Worm (Caenorhabditis elegans) whole organism, L1 larva: ENCODE data around the gene nhr-110.

ENCODE experiments used
- Y116A8C.19 ChIP-seq: sonication (generic microtip); optimal IDR thresholded peaks from 2 replicates; lab custom pipeline; 2016; ENCODE audit warnings: missing compliant biosample characterization, missing genetic modification characterization, borderline replicate concordance
- aha-1 ChIP-seq: fragments of 150-350 bp; optimal IDR thresholded peaks from 2 replicates; lab custom pipeline; 2014; ENCODE audit warnings: missing biosample characterization, missing genetic modification characterization
- alr-1 ChIP-seq: fragments of 200-800 bp; sonication (Bioruptor generic); optimal IDR thresholded peaks from 2 replicates; lab custom pipeline; 2018; ENCODE audit warnings: borderline replicate concordance, mild to moderate bottlenecking, missing genetic modification characterization, missing compliant biosample characterization
- ama-1 ChIP-seq: fragments of 150-350 bp; optimal IDR thresholded peaks from 2 replicates; lab custom pipeline; 2014
- ceh-88 ChIP-seq: fragments of 200-800 bp; sonication (Bioruptor generic); IDR thresholded peaks from 2 replicates; pipeline ENCODE4 v1.3.6; 2022; ENCODE audit warnings: missing genetic modification characterization, missing compliant biosample characterization
- ceh-90 ChIP-seq: sonication (generic microtip); optimal IDR thresholded peaks from 2 replicates; lab custom pipeline; 2016; ENCODE audit warnings: missing genetic modification characterization, missing compliant biosample characterization
- dpl-1 ChIP-seq, 3 experiments: fragments of 150-350 bp in 2 of 3; sonication (generic microtip) in 1 of 3; optimal IDR thresholded peaks; 2 replicates each; lab custom pipeline; 2014 to 2017; ENCODE audit warnings: missing biosample characterization in 3 of 3, missing genetic modification characterization in 3 of 3, missing genetic modification reagents in 3 of 3
- efl-1 ChIP-seq, 4 experiments: fragments of 150-350 bp; optimal IDR thresholded peaks in 3 of 4; peaks in 1 of 4; 1 replicate in 1 of 4; 2 replicates in 3 of 4; lab custom pipeline; 2014; ENCODE audit warnings: missing biosample characterization in 2 of 4, missing genetic modification characterization in 2 of 4, missing genetic modification reagents in 2 of 4
- efl-3 ChIP-seq: fragments of 200-800 bp; sonication (Bioruptor generic); optimal IDR thresholded peaks from 2 replicates; lab custom pipeline; 2018; ENCODE audit warnings: mild to moderate bottlenecking, missing genetic modification characterization, missing compliant biosample characterization
- elt-3 ChIP-seq, 6 experiments: fragments of 150-350 bp in 1 of 6; sonication (generic microtip); optimal IDR thresholded peaks; 2 replicates each; lab custom pipeline; 2017 to 2018; ENCODE audit warnings: missing biosample characterization in 6 of 6, missing genetic modification characterization in 6 of 6, inconsistent platforms in 1 of 6
- ets-5 ChIP-seq: fragments of 200-800 bp; sonication (Bioruptor generic); IDR thresholded peaks from 2 replicates; pipeline ENCODE4 v1.3.6; 2022; ENCODE audit warnings: missing genetic modification characterization, missing compliant biosample characterization
- hlh-4 ChIP-seq: sonication (generic microtip); optimal IDR thresholded peaks from 2 replicates; lab custom pipeline; 2016; ENCODE audit warnings: mild to moderate bottlenecking, missing genetic modification characterization, missing compliant biosample characterization
- hpl-2 ChIP-seq: fragments of 150-350 bp; optimal IDR thresholded peaks from 2 replicates; lab custom pipeline; 2014; ENCODE audit warnings: missing biosample characterization, missing genetic modification reagents, missing genetic modification characterization
- isw-1 ChIP-seq: fragments of 200-800 bp; sonication (Bioruptor generic); IDR thresholded peaks from 2 replicates; pipeline ENCODE4 v1.3.6; 2022; ENCODE audit warnings: missing genetic modification characterization, missing compliant biosample characterization
- jun-1 ChIP-seq: fragments of 150-350 bp; optimal IDR thresholded peaks from 2 replicates; lab custom pipeline; 2014; ENCODE audit warnings: missing biosample characterization, missing genetic modification reagents, missing genetic modification characterization
- lin-35 ChIP-seq, 2 experiments: fragments of 150-350 bp; optimal IDR thresholded peaks; 2 replicates each; lab custom pipeline; 2014; ENCODE audit warnings: missing biosample characterization in 2 of 2, missing genetic modification characterization in 2 of 2, missing genetic modification reagents in 2 of 2
- lir-3 ChIP-seq: sonication (generic microtip); optimal IDR thresholded peaks from 2 replicates; lab custom pipeline; 2016; ENCODE audit warnings: mild to moderate bottlenecking, missing genetic modification characterization, moderate library complexity, missing compliant biosample characterization; ENCODE audit not compliant: poor library complexity
- lsy-2 ChIP-seq, 2 experiments: fragments of 150-350 bp; optimal IDR thresholded peaks; 2 replicates each; lab custom pipeline; 2014; ENCODE audit warnings: missing biosample characterization in 2 of 2, missing genetic modification characterization in 2 of 2
- mdl-1 ChIP-seq, 2 experiments: fragments of 150-350 bp; optimal IDR thresholded peaks; 2 replicates each; lab custom pipeline; 2014 to 2017; ENCODE audit warnings: missing biosample characterization in 2 of 2, missing genetic modification characterization in 2 of 2, inconsistent platforms in 1 of 2
- nhr-19 ChIP-seq: fragments of 200-800 bp; sonication (Bioruptor generic); conservative IDR thresholded peaks from 2 replicates; pipeline ENCODE4 v1.3.6; 2022; ENCODE audit warnings: missing genetic modification characterization, missing compliant biosample characterization
- nhr-20 ChIP-seq: sonication (generic microtip); optimal IDR thresholded peaks from 2 replicates; lab custom pipeline; 2016; ENCODE audit warnings: mild to moderate bottlenecking, missing genetic modification characterization, missing compliant biosample characterization
- nhr-77 ChIP-seq: fragments of 150-350 bp; optimal IDR thresholded peaks from 2 replicates; lab custom pipeline; 2014; ENCODE audit warnings: missing biosample characterization, missing genetic modification characterization
- pag-3 ChIP-seq: sonication (generic microtip); optimal IDR thresholded peaks from 2 replicates; lab custom pipeline; 2017; ENCODE audit warnings: missing genetic modification characterization, mild to moderate bottlenecking, missing compliant biosample characterization, antibody characterized with exemption, borderline replicate concordance; ENCODE audit not compliant: insufficient read depth
- pqm-1 ChIP-seq: sonication (generic microtip); optimal IDR thresholded peaks from 3 replicates; lab custom pipeline; 2017; ENCODE audit warnings: missing biosample characterization, missing genetic modification characterization
- snpc-4 ChIP-seq: fragments of 150-350 bp; optimal IDR thresholded peaks from 2 replicates; lab custom pipeline; 2014; ENCODE audit warnings: missing biosample characterization, missing genetic modification characterization
- snu-23 ChIP-seq: sonication (generic microtip); optimal IDR thresholded peaks from 2 replicates; lab custom pipeline; 2016; ENCODE audit warnings: missing genetic modification characterization, missing compliant biosample characterization
- sptf-1 ChIP-seq: fragments of 150-350 bp; optimal IDR thresholded peaks from 2 replicates; lab custom pipeline; 2014; ENCODE audit warnings: missing biosample characterization, missing genetic modification characterization
- swsn-7 ChIP-seq: sonication (generic microtip); optimal IDR thresholded peaks from 2 replicates; lab custom pipeline; 2016; ENCODE audit warnings: missing genetic modification characterization, missing compliant biosample characterization
- tbx-2 ChIP-seq: sonication (generic microtip); optimal IDR thresholded peaks from 2 replicates; lab custom pipeline; 2016; ENCODE audit warnings: missing genetic modification characterization, missing compliant biosample characterization
- unc-130 ChIP-seq: fragments of 150-350 bp; optimal IDR thresholded peaks from 2 replicates; lab custom pipeline; 2017; ENCODE audit warnings: missing biosample characterization, missing genetic modification characterization, inconsistent platforms
- unc-30 ChIP-seq: sonication (generic microtip); optimal IDR thresholded peaks from 2 replicates; lab custom pipeline; 2017; ENCODE audit warnings: missing biosample characterization, missing genetic modification characterization
- unc-62 ChIP-seq: fragments of 150-350 bp; optimal IDR thresholded peaks from 2 replicates; lab custom pipeline; 2014; ENCODE audit warnings: missing biosample characterization, missing genetic modification reagents, missing genetic modification characterization
- unc-98 ChIP-seq: fragments of 200-800 bp; sonication (Bioruptor generic); IDR thresholded peaks from 2 replicates; pipeline ENCODE4 v1.3.6; 2022; ENCODE audit warnings: missing genetic modification characterization, missing compliant biosample characterization
- vab-15 ChIP-seq: sonication (generic microtip); optimal IDR thresholded peaks from 2 replicates; lab custom pipeline; 2017; ENCODE audit warnings: missing genotype, mild to moderate bottlenecking, missing genetic modification characterization, missing compliant biosample characterization
- xbp-1 ChIP-seq: sonication (generic microtip); optimal IDR thresholded peaks from 2 replicates; lab custom pipeline; 2016; ENCODE audit warnings: missing genetic modification characterization, missing compliant biosample characterization
- zag-1 ChIP-seq: fragments of 150-350 bp; optimal IDR thresholded peaks from 2 replicates; lab custom pipeline; 2014; ENCODE audit warnings: missing biosample characterization, missing genetic modification characterization

nhr-110 gene

ce11 chrV:1624340-1624739, at the start of gene nhr-110:
TSS of gene nhr-110 (minus strand) at chrV:1624440.
- TF ChIP-seq unc-98 (GFP tag; lab: Robert Waterston, UW): no peak
- no peak for TF ChIP-seq ets-5
- TF ChIP-seq pag-3 (tag; lab: Kevin White, UChicago): no peak
- no peak for TF ChIP-seq ceh-88 (GFP tag; lab: Robert Waterston, UW)
- no peak for TF ChIP-seq nhr-77
- TF ChIP-seq hpl-2 (GFP tag; lab: Kevin White, UChicago): no peak
- TF ChIP-seq efl-3: no peak
- no peak for TF ChIP-seq elt-3 (tag; optimal IDR thresholded peaks at IDR 0.05; lab: Kevin White, UChicago)
- no peak for TF ChIP-seq lsy-2 (tag; optimal IDR thresholded peaks at IDR 0.05; lab: Kevin White, UChicago)

- TF ChIP-seq ceh-90 (tag; lab: Kevin White, UChicago) (no peak), isw-1 (GFP tag; lab: Robert Waterston, UW) (no peak), nhr-20 (tag; lab: Kevin White, UChicago) (no peak), efl-1 (optimal IDR thresholded peaks at IDR 0.05; lab: Kevin White, UChicago) (no peak), efl-1 (GFP tag; optimal IDR thresholded peaks at IDR 0.05 in 1 of 2; lab: Kevin White, UChicago) (no peak), snpc-4 (no peak), zag-1 (tag; lab: Kevin White, UChicago) (no peak), xbp-1 (tag; lab: Kevin White, UChicago) (no peak), snu-23 (no peak), aha-1 (tag; lab: Kevin White, UChicago) (no peak), sptf-1 (tag; lab: Kevin White, UChicago) (no peak), lir-3 (no peak), alr-1 (tag; lab: Kevin White, UChicago) (no peak)
These were observed 44.0 kb upstream of the nhr-110 start, which contains the start of gene irld-42 for ce11 chrV:1668216-1668615. TSS of gene irld-42 (plus strand) at chrV:1668516.

ce11 chrV:1666904-1667303, 42.7 kb upstream of the nhr-110 start, which contains the start of gene K04F1.8:
TSS of gene K04F1.8 (plus strand) at chrV:1667204.
- TF ChIP-seq nhr-19 (GFP tag; lab: Robert Waterston, UW) (no peak), sptf-1 (tag; lab: Kevin White, UChicago) (no peak), unc-30 (tag; lab: Kevin White, UChicago) (no peak), pqm-1 (no peak), unc-130 (tag; lab: Kevin White, UChicago) (no peak), mdl-1 (tag; optimal IDR thresholded peaks at IDR 0.05; lab: Kevin White, UChicago) (no peak), jun-1 (tag; lab: Kevin White, UChicago) (no peak)

ce11 chrV:1664921-1665320, 40.7 kb upstream of the nhr-110 start, which contains the start of gene K04F1.9:
TSS of gene K04F1.9 (plus strand) at chrV:1665221.
- TF ChIP-seq unc-62 (GFP tag; lab: Kevin White, UChicago) (no peak), swsn-7 (no peak), vab-15 (tag; lab: Kevin White, UChicago) (no peak), lsy-2 (tag; optimal IDR thresholded peaks at IDR 0.05; lab: Kevin White, UChicago) (no peak), hlh-4 (tag; lab: Kevin White, UChicago) (no peak), elt-3 (tag; optimal IDR thresholded peaks at IDR 0.05; lab: Kevin White, UChicago) (no peak), dpl-1 (GFP tag; optimal IDR thresholded peaks at IDR 0.05; lab: Kevin White, UChicago) (no peak), Y116A8C.19 (no peak), zag-1 (tag; lab: Kevin White, UChicago) (no peak), lin-35 (GFP tag; optimal IDR thresholded peaks at IDR 0.05; lab: Kevin White, UChicago) (no peak), ceh-88 (GFP tag; lab: Robert Waterston, UW) (no peak), ama-1 (no peak), tbx-2 (tag; lab: Kevin White, UChicago) (no peak)
